Worm (Caenorhabditis elegans) whole organism, L2 larva: Measurements from ENCODE around the gene dnj-24.

Experiments used
- R02D3.7 ChIP-seq: fragments of 150-350 bp; optimal IDR thresholded peaks from 2 replicates; lab custom pipeline; 2014; ENCODE audit warnings: missing biosample characterization, missing genetic modification characterization
- ceh-16 ChIP-seq: fragments of 150-350 bp; optimal IDR thresholded peaks from 2 replicates; lab custom pipeline; 2014; ENCODE audit warnings: missing biosample characterization, missing genetic modification characterization
- egl-27 ChIP-seq: sonication (generic microtip); optimal IDR thresholded peaks from 3 replicates; lab custom pipeline; 2017; ENCODE audit warnings: missing biosample characterization, missing genetic modification reagents, missing genetic modification characterization
- elt-1 ChIP-seq: fragments of 150-350 bp; optimal IDR thresholded peaks from 2 replicates; lab custom pipeline; 2014; ENCODE audit warnings: missing biosample characterization, missing genetic modification characterization
- elt-3 ChIP-seq: sonication (generic microtip); optimal IDR thresholded peaks from 2 replicates; lab custom pipeline; 2017; ENCODE audit warnings: missing biosample characterization, missing genetic modification characterization
- fos-1 ChIP-seq: fragments of 150-350 bp; optimal IDR thresholded peaks from 2 replicates; lab custom pipeline; 2014; ENCODE audit warnings: missing biosample characterization, missing genetic modification characterization
- lin-39 ChIP-seq: fragments of 150-350 bp; optimal IDR thresholded peaks from 2 replicates; lab custom pipeline; 2014; ENCODE audit warnings: missing biosample characterization, missing genetic modification reagents, missing genetic modification characterization
- lsy-2 ChIP-seq, 2 experiments: fragments of 150-350 bp in 1 of 2; sonication (generic microtip) in 1 of 2; optimal IDR thresholded peaks; 2 replicates each; lab custom pipeline; 2014 to 2017; ENCODE audit warnings: missing biosample characterization in 2 of 2, missing genetic modification characterization in 2 of 2
- nhr-11 ChIP-seq: fragments of 150-350 bp; optimal IDR thresholded peaks from 2 replicates; lab custom pipeline; 2014; ENCODE audit warnings: missing biosample characterization, missing genetic modification characterization
- nhr-12 ChIP-seq: fragments of 150-350 bp; optimal IDR thresholded peaks from 2 replicates; lab custom pipeline; 2014; ENCODE audit warnings: missing biosample characterization, missing genetic modification characterization
- nhr-25 ChIP-seq: fragments of 150-350 bp; sonication (generic microtip); optimal IDR thresholded peaks from 3 replicates; lab custom pipeline; 2014; ENCODE audit warnings: missing biosample characterization, missing genetic modification characterization
- nhr-77 ChIP-seq: fragments of 150-350 bp; optimal IDR thresholded peaks from 2 replicates; lab custom pipeline; 2014; ENCODE audit warnings: missing biosample characterization, missing genetic modification characterization
- unc-62 ChIP-seq: fragments of 150-350 bp; optimal IDR thresholded peaks from 2 replicates; lab custom pipeline; 2014; ENCODE audit warnings: missing biosample characterization, missing genetic modification reagents, missing genetic modification characterization
- ztf-4 ChIP-seq: fragments of 150-350 bp; optimal IDR thresholded peaks from 2 replicates; lab custom pipeline; 2014; ENCODE audit warnings: missing biosample characterization, missing genetic modification characterization

DNA sequence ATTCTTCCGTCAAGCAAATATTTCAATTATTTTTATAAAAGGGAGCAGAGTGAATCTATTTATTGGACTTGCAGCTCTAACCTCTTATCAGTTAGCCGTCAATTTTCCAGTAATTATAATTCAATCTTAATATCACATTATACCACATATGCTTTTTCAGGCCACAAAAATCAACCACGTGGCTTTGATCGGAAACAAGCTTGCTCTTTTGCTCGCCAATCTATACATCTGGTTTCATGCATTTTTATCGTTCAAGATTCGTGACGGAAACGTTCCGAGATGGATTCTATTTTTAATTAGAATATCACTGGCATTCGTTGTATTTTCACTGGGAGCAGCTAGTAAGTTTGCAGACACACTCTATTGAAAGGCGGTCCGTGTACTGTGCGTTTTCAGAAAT lies 16.8 kb downstream of the dnj-24 start:
- TF ChIP-seq nhr-77 (tag; lab: Kevin White, UChicago) (no peak), elt-1 (tag; lab: Kevin White, UChicago) (no peak), egl-27 (tag; lab: Kevin White, UChicago) (no peak), unc-62 (GFP tag; lab: Kevin White, UChicago) (no peak), fos-1 (no peak), nhr-25 (tag; lab: Kevin White, UChicago) (no peak), ztf-4 (no peak), elt-3 (no peak), nhr-12 (tag; lab: Kevin White, UChicago) (no peak), nhr-11 (tag; lab: Kevin White, UChicago) (no peak), ceh-16 (no peak), R02D3.7 (tag; lab: Kevin White, UChicago) (no peak), lin-39 (no peak), lsy-2 (tag; optimal IDR thresholded peaks at IDR 0.05; lab: Kevin White, UChicago) (no peak)
